Worm (Caenorhabditis elegans) whole organism, dauer: ENCODE data around the gene nhr-7.
"Not testable (repeated sequence)": the region's sequence is repeated elsewhere in the genome, so short reads cannot be mapped to it uniquely, and the experiment has no call there.

Source experiments
- unc-62 ChIP-seq: sonication (generic microtip); optimal IDR thresholded peaks from 2 replicates; lab custom pipeline; 2017; ENCODE audit warnings: missing biosample characterization, missing genetic modification reagents, missing genetic modification characterization

Gene nhr-7

DNA sequence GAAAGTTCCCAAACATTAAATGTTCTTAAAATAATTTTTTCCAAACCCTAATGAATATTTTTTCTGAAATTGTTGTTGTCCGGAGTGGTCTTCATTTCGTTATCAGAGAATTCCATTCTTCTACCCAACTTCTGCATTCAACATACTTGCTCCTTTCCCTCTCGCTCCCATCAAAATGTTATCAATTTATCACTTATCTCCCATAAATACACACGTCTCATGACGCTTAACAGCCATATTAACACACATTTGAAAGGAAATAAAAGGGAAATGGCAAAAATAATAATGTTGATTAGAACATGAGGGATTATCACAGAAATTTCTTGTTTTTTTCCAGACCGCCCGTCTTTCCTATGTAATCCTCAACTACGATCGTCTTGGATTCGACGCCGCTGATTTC is 17.8 kb upstream of the nhr-7 start:
- TF ChIP-seq unc-62 (GFP tag; lab: Kevin White, UChicago): no peak

DNA sequence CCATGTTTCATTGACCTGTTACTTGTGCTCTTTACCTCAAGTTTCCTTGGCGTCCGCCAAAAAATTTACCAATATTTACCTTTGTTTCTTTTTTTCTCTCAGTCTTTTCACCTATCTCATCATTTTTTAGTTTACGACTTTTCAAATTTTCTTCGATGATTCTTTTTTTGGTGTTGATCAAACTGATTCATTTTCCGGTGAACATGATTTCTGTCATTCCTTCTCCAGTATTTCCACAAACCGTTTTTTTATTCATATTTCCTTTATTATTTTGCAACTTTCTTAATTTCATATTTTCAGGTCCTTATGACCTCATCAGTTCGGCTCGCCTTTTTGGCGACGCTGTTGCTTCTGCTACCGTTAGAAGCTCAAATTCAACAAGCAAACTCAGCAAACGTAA is 16.3 kb upstream of the nhr-7 start, which contains the start of gene F54D1.6:
Gene F54D1.6, plus strand, starts transcription at position 301 of the 400 bp plus-strand sequence.
- no peak for TF ChIP-seq unc-62 (GFP tag; lab: Kevin White, UChicago)

DNA sequence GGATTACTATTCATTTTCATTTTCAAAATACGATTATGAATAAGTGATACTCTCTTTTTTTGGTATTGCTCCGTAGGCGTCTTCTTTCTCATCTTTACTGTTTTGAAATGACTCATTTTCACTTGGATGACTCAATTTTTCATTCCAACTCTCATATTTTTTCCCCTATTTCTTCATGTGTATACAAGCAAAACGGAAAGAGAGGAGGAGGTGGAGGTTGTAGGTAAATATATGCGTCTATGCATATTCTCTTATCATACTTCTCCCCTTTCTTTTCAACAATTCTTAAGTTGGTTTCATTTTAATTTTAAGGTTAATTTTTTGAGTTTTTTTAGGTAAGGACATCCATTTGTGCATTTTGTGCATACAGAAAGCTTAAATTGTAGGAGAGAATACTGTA is 14.9 kb upstream of the nhr-7 start:
- TF ChIP-seq unc-62 (GFP tag; lab: Kevin White, UChicago): no peak

DNA sequence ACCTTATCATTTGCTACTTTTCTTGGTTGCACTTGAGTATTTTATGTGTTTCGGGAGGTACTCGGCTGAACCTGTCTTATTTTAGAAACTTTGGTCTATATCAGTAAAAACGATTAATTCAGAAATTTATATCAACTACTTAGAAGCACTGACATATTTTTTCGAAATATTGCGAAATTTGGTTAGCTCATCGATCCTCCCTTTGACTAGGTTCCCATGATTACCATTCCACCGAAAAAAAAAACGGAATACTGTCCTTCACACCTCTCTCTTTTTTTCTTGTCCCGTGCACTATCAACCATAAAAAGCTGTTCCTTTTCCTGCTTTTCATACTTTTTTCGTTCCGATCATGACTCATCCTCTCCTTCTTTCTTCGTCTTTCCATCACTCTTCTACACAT is 14.1 kb upstream of the nhr-7 start:
- no peak for TF ChIP-seq unc-62 (GFP tag; lab: Kevin White, UChicago)

DNA sequence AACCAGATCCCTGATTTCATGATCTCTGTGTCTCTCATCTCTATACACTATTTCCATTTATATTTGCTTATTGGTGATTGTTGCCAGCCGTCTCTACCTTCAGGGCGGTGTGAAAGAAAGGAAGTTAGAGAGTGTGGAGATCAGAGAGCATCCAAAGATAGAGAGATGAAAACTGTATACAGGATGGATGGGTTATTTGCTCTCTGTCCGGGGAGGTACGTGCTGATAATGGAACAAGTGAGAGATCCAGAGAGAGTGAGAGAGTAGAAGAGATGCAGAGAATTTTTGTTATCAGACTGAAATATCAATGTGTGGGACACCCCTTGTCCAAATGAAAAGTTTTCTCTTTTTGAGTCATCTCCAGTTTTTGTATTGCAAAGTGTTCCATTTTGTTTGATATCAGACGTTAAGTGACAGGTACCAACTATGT is 13.0 kb upstream of the nhr-7 start:
- TF ChIP-seq unc-62 (GFP tag; lab: Kevin White, UChicago): no peak

DNA sequence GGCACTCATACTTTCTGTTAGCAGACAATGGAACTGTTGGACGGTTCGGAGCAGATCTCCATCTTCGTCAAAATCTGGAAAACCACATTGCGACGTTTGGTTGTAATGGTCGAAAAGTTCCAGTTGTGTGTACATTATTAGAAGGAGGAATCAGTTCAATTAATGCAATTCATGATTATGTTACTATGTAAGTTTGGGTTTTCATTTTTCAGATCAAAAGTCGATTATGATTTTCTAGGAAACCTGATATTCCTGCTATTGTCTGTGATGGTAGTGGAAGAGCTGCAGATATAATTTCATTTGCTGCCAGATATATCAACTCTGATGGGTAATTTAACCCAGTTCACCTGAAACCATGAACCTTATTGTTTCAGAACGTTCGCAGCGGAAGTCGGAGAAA is 4.9 kb upstream of the nhr-7 start:
- TF ChIP-seq unc-62 (GFP tag; lab: Kevin White, UChicago): no peak

DNA sequence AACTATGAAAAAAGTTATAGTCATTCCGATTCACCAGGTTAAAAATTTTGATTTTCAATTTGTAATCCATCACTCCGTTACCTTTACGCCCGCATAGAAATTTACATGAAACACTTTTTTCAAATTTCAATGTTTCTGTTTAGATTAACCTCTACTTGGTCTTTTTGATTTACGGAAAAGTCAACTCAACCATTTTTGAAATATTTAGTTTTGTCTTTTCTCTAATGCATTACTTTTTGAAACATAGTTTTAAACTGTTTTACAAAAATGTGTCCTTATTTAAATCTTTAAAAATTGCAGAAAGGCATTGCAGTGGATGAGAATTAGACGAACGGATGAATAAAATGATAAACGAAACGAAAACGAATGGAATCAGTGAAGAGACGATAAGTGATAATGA is 2.0 kb upstream of the nhr-7 start, which contains the start of gene gtl-2:
Gene gtl-2, plus strand, starts transcription at position 301 of the 400 bp plus-strand sequence.
- TF ChIP-seq unc-62 (GFP tag; lab: Kevin White, UChicago): no peak

DNA sequence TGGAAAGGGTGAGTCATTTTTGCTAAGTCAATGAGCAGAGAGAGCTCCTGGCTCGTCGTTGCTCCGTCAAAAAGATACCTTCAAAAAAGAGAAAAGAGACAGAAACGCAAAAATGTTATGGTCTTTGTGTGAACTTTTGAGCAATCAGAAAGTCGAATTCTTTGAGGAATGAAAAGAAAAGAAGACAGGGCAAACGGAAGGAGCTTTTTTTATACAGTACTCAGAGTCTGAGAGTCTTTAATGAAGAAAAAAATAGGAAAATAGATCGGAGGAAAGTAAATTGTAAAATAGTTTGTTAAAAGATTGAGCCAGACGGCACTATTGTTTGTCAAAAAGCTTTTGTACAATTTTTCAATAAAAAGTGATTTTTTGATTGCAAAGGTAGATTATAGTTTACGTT is 1.7 kb downstream of the nhr-7 start:
- TF ChIP-seq unc-62 (GFP tag; lab: Kevin White, UChicago): no peak

DNA sequence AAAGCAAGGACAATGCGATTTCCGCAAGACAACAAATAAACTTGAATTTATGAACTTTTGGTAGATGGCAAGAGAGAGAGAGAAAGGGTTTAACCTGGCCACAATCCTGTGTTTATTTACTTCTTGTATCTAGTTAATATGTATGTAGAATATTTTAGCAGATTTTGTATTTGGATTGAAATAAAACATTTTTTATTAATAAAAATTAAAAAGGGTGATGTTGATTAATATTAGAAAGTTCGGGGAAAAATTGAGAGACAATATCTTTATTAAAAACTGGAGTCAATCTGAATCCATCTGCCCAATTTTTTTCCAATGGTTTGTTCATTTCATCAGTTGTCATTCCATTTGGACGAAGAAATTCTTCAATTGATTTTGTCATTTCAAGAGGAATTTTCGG is 5.1 kb downstream of the nhr-7 start, which contains the start of gene col-127:
Gene col-127, minus strand, starts transcription at position 101 of the 400 bp plus-strand sequence.
- TF ChIP-seq unc-62 (GFP tag; lab: Kevin White, UChicago): no peak

DNA sequence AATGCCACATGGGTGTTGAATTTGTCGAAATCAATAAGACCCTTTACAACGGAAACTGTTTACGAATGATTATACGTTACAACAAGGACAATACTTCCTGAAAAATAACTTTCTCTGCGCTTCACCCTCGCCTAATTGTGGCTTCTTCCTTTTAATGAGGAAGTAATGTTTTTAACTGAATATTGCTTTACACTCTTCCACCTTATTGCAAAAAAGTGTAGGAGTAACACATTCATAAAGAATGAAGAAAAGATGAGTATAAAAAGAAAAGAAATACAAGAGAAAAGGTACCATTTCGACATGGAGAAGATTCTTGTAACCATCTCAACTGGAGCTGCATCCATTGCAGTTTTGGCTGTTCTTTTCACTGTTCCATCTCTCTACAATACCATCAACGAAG is 8.1 kb downstream of the nhr-7 start, which contains the start of gene col-126:
Gene col-126, plus strand, starts transcription at position 301 of the 400 bp plus-strand sequence.
- TF ChIP-seq unc-62 (GFP tag; lab: Kevin White, UChicago): not testable (repeated sequence)

DNA sequence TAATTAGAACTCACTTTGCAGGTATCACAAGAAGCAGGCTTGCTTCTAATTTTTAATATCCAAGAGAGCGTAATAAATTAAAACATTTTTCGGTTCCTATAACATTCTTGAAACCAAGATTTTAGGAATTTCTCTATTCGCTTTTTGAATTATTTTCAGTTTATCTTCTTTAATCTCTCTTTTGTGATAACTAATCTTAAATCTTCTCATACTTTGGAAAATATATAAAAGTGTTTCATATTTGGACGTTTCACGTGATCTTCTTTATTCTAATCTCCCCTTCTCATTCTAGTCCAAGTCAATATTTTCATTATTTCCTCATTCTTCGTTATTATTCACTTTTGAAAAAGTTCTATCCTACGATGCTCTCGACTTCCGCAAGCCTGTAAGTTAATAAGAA is 9.6 kb downstream of the nhr-7 start, which contains the start of gene F54D1.1:
Gene F54D1.1, plus strand, starts transcription at position 301 of the 400 bp plus-strand sequence.
- TF ChIP-seq unc-62 (GFP tag; lab: Kevin White, UChicago): no peak

DNA sequence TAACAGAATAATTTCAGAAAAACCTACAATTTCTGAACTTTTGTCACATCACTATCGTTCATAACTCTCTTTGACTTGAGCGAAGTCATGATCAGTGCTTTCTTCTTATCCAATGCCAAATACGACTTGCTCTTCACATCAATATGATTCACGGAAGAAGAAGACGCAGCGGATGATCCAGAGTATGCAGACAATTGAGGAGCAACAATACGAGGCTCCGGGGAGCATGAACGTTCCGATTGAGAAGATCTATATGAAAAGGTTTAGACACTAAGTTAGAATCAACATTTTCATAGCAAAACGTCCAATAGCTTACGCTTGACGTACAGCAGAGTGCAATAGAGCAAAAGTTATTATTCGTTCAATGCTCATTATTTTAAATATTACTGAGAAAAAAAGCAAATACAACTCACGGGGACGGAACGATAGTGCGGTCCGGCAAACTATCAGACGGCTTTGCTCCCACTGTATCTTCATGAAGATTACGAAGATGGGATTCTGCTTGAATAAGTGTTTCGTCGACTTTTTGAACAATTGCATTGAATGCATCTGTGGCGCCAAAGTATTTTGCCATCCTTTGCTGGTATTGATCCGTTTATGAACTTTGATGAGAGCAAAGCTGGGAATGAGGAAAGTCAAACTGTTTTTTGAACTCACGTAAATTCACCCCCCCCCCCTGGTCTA is 10.5 kb downstream of the nhr-7 start, which contains the start of gene C05C12.5:
Gene C05C12.5, minus strand, starts transcription at position 642 of the 684 bp plus-strand sequence.
- TF ChIP-seq unc-62 (GFP tag; lab: Kevin White, UChicago): no peak

DNA sequence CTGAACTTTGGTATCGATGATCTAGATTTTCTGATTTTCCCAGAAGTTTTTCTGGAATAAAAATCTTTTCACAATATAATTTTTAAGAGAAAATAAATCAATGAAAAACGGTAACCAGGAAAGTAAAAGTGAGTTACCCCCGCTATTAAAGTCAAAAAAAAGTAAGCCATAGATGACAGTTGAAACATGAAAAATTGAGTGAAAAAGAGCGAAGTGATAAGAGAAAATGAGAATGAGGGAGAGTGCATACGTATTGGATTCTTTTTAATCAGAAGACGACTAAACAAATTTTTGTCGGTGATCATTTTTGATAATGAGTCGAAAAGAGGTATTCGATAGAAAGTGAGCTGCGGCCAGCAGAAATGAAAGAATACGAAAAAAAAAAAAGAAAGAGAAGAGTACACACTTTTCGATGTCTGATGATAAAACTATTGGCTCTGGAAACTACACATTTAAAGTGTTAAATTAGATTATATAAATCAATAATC is 11.6 kb downstream of the nhr-7 start, which contains the start of gene gtl-1:
Gene gtl-1, minus strand, starts transcription at position 51 of the 488 bp plus-strand sequence.
- TF ChIP-seq unc-62 (GFP tag; lab: Kevin White, UChicago): no peak

DNA sequence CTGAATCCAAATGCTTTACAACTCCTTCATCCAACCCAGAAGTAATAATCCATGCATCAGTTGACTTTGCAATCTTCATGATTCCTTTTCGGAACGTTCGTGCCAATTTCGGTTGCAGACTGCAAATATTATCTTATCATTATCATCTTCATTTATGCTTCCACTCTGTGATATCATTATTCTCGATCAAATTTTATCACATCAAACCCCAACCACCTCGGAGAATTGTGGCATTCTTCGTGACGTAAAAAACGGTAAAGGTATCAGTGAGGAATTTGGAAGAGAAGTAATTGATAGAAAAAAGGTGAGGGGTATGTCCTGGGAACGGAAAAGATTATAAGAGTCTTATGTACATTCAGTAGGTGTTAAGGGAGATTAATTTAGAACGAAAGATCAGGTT is 13.7 kb downstream of the nhr-7 start:
- no peak for TF ChIP-seq unc-62 (GFP tag; lab: Kevin White, UChicago)

DNA sequence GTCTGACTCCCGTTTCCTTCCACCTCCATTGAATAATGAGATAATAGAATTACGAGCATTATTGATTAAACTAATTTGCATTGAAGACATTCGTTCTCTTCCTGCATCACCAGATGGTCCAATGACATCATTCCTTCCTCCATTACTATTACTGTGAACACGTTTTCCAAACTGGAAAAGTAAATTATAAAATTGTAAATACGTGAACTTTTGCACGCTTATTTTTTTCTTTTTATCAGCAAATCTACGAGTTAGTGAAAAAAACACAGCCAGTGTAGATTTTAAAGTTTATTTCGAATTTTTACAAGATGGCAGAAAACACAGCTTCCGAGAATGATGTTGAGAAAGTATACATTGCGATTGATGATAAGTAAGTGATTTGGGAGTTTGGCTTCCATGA is 17.5 kb downstream of the nhr-7 start, which contains the start of gene C05C12.1:
Gene C05C12.1, plus strand, starts transcription at position 301 of the 400 bp plus-strand sequence.
- TF ChIP-seq unc-62 (GFP tag; lab: Kevin White, UChicago): not testable (repeated sequence)

DNA sequence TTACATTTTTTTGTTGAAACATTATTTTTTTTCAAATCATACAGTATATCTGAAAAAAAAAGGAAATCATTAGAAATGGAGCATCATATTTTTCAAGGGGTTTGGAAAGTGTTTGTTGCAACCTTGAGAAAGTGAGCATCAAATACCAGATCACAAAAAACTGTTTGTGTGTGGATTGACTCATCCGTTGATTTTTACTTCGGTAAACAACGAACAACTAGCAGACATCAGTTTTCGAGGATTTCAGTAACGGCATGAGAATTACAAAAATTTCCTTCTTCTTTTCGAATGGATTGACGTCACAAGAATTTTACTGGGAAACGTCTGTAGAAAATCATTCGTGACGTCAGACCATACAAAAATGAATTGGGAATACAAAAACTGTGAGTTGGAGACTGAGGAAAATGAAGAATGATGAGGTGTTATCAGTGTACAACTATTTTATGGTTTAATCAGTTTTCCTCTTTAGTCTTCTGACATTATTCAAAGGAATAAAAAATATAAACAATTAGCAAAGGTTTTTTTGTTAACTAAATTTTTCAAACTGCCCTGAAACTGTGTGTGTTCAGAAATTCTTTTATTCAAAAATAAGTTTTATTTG is 23.0 kb downstream of the nhr-7 start, which contains the start of gene C05C12.4:
Gene C05C12.4, minus strand, starts transcription at position 51 of the 601 bp plus-strand sequence.
- TF ChIP-seq unc-62 (GFP tag; lab: Kevin White, UChicago): no peak
